Worm (Caenorhabditis elegans) whole organism, L2 larva: ENCODE data around the gene arrd-6.
"Not testable (repeated sequence)": the region's sequence is repeated elsewhere in the genome, so short reads cannot be mapped to it uniquely, and the experiment has no call there.

ENCODE experiments used
- nhr-77 ChIP-seq: fragments of 150-350 bp; optimal IDR thresholded peaks from 2 replicates; lab custom pipeline; 2014; ENCODE audit warnings: missing biosample characterization, missing genetic modification characterization
- unc-62 ChIP-seq: fragments of 150-350 bp; optimal IDR thresholded peaks from 2 replicates; lab custom pipeline; 2014; ENCODE audit warnings: missing biosample characterization, missing genetic modification reagents, missing genetic modification characterization

ce11 chrII:11121800-11122199 lies 20.7 kb upstream of the arrd-6 start, which contains the start of gene W10C6.2:
- TF ChIP-seq nhr-77 (tag; lab: Kevin White, UChicago); unc-62 (GFP tag; lab: Kevin White, UChicago): not testable (repeated sequence)
